Fruit fly (Drosophila melanogaster): ENCODE measurements around the gene CG12795.

Gene CG12795

DNA sequence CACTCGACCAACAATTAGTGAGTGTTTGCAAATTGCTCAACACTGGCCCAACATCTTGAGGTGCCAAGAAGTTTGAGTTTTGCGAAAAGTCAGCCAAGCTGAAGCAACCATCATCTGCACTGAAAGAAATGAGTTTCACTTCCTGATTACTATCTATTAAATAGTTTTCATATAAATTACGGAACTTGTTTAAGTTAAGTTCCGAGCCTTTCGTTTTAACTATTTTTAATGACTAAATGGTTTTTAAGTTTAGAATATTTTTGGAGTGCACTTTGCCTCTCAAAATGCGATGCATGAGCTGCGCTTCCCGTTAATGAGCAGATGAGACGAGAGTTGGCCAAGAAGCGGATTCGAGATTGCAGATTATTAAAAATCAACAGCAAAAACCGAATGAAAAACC is 10.6 kb upstream of the CG12795 start (continued):
- TF ChIP-seq Hr51 (GFP tag; optimal IDR thresholded peaks at IDR 0.05), result no peak
- TF ChIP-seq Med (GFP tag), result peak; percentile 46
- TF ChIP-seq repo (GFP tag; optimal IDR thresholded peaks at IDR 0.05), result no peak
- no peak for TF ChIP-seq CG6654 (GFP tag; optimal IDR thresholded peaks at IDR 0.05)
- no peak for TF ChIP-seq CG32767 (GFP tag; IDR thresholded peaks at IDR 0.05)
- no peak for TF ChIP-seq NC2β (GFP tag; optimal IDR thresholded peaks at IDR 0.05)
- no peak for TF ChIP-seq dimm (GFP tag; IDR thresholded peaks at IDR 0.05)
- TF ChIP-seq Blimp-1 (GFP tag; optimal IDR thresholded peaks at IDR 0.05), result peak; percentile 1
- no peak for TF ChIP-seq CG15479 (GFP tag; optimal IDR thresholded peaks at IDR 0.05)
- TF ChIP-seq crp (GFP tag; optimal IDR thresholded peaks at IDR 0.05), result no peak
- no peak for TF ChIP-seq hth (optimal IDR thresholded peaks at IDR 0.05)
- no peak for TF ChIP-seq D19A (tag; optimal IDR thresholded peaks at IDR 0.05)

DNA sequence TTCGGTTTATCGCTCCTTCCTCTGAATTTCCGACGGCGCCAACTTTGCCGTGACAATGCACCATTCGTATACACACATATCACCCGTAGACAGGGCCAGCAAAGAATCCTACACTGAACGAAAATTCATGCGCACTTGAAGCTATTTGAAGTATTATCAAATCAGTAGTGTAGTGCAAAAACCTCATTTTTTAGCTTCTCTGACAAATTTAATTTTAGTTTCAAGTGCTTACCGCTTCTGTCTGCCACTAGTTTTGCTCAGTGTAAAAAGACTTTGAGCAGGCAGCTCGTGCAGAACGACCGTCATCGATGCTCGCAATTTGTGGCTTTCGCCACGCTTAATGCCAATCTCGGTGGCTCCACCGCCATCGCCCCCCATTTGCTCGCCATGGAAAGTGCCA is 7.5 kb upstream of the CG12795 start:
- TF ChIP-seq pnt (GFP tag; optimal IDR thresholded peaks at IDR 0.05), result peak; percentile 47
- 0 out of 2 replicates have a peak, but pooled peaks have one; percentile 21 for TF ChIP-seq Awh (GFP tag; IDR thresholded peaks at IDR 0.05)
- TF ChIP-seq CG14710 (tag; optimal IDR thresholded peaks at IDR 0.05), result peak; percentile 1
- TF ChIP-seq CG30431 (GFP tag; optimal IDR thresholded peaks at IDR 0.05), result peak; percentile 41
- no peak for TF ChIP-seq Dad (GFP tag; optimal IDR thresholded peaks at IDR 0.05)
- peak; percentile 6 for TF ChIP-seq trh (GFP tag; optimal IDR thresholded peaks at IDR 0.05)
- no peak for TF ChIP-seq Stat92E (GFP tag; optimal IDR thresholded peaks at IDR 0.05)
- peak; percentile 17 for TF ChIP-seq Atf3 (GFP tag; optimal IDR thresholded peaks at IDR 0.05)
- peak; percentile 6 for TF ChIP-seq nom (GFP tag; optimal IDR thresholded peaks at IDR 0.05)
- TF ChIP-seq CG14965 (GFP tag; optimal IDR thresholded peaks at IDR 0.05; ENCODE audit: borderline replicate concordance), result no peak
- TF ChIP-seq HLH54F (GFP tag; optimal IDR thresholded peaks at IDR 0.05), result peak; percentile 9
- TF ChIP-seq slbo (GFP tag; IDR thresholded peaks at IDR 0.05), result peak; percentile 9; the same call in 1 of the 2 replicates
- TF ChIP-seq en (GFP tag; optimal IDR thresholded peaks at IDR 0.05), result no peak
- TF ChIP-seq chm (GFP tag; IDR thresholded peaks at IDR 0.05), result 0 out of 2 replicates have a peak, but pooled peaks have one; percentile 44
- TF ChIP-seq CG12769 (tag; optimal IDR thresholded peaks at IDR 0.05), result peak; percentile 55
- TF ChIP-seq Lim3 (GFP tag; IDR thresholded peaks at IDR 0.05), result no peak
- no peak for TF ChIP-seq CG4282 (GFP tag; optimal IDR thresholded peaks at IDR 0.05)
- no peak for TF ChIP-seq Ets97D (GFP tag; optimal IDR thresholded peaks at IDR 0.05)
- TF ChIP-seq seq (GFP tag; IDR thresholded peaks at IDR 0.05), result no peak
- no peak for TF ChIP-seq CG11398 (GFP tag; optimal IDR thresholded peaks at IDR 0.05)
- TF ChIP-seq kah (GFP tag; optimal IDR thresholded peaks at IDR 0.05), result no peak
- no peak for TF ChIP-seq CG4360 (GFP tag; IDR thresholded peaks at IDR 0.05)
- TF ChIP-seq lilli (GFP tag; optimal IDR thresholded peaks at IDR 0.05), result peak; percentile 21
- peak; percentile 15 for TF ChIP-seq CG9817 (tag; optimal IDR thresholded peaks at IDR 0.05)
- peak; percentile 68 for TF ChIP-seq CG14441 (GFP tag; IDR thresholded peaks at IDR 0.05)
- no peak for TF ChIP-seq CG2199 (GFP tag; IDR thresholded peaks at IDR 0.05)
- peak; percentile 35 for TF ChIP-seq grau (tag; optimal IDR thresholded peaks at IDR 0.05)
- TF ChIP-seq CG5245 (GFP tag; optimal IDR thresholded peaks at IDR 0.05), result peak; percentile 46
- TF ChIP-seq CoRest (tag; optimal IDR thresholded peaks at IDR 0.05), result peak; percentile 22
- no peak for TF ChIP-seq ATbp (GFP tag; optimal IDR thresholded peaks at IDR 0.05)
- no peak for TF ChIP-seq NC2α (GFP tag; optimal IDR thresholded peaks at IDR 0.05)
- peak; percentile 43 for TF ChIP-seq Hsf (GFP tag; optimal IDR thresholded peaks at IDR 0.05)
- peak; percentile 22 for TF ChIP-seq PHDP (tag; optimal IDR thresholded peaks at IDR 0.05)
- TF ChIP-seq CG16815 (GFP tag; optimal IDR thresholded peaks at IDR 0.05), result peak; percentile 4
- TF ChIP-seq CG18476 (GFP tag; optimal IDR thresholded peaks at IDR 0.05), result peak; percentile 29
- TF ChIP-seq Atf6 (GFP tag; IDR thresholded peaks at IDR 0.05), result peak; percentile 28; the same call in 1 of the 2 replicates
- no peak for TF ChIP-seq BtbVII (GFP tag; optimal IDR thresholded peaks at IDR 0.05)
- peak; percentile 17 for TF ChIP-seq fu2 (GFP tag; optimal IDR thresholded peaks at IDR 0.05)
- TF ChIP-seq CG1647 (GFP tag; optimal IDR thresholded peaks at IDR 0.05), result peak; percentile 35
